Fruit fly (Drosophila melanogaster) whole organism, embryonic: ENCODE results near the gene PGAP2.

Source experiments
- CG10366 ChIP-seq: fragments of 200-800 bp; sonication (Bioruptor generic); IDR thresholded peaks from 2 replicates; pipeline ENCODE4 v1.3.6; 2022; ENCODE audit warnings: missing biosample characterization, missing genetic modification characterization
- CG11085 ChIP-seq: fragments of 200-800 bp; sonication (Bioruptor generic); IDR thresholded peaks from 2 replicates; pipeline ENCODE4 v1.3.6; 2022; ENCODE audit warnings: missing biosample characterization, missing genetic modification characterization
- CG11247 ChIP-seq: fragments of 200-800 bp; sonication (Bioruptor generic); IDR thresholded peaks from 2 replicates; pipeline ENCODE4 v1.3.6; 2022; ENCODE audit warnings: missing biosample characterization, missing genetic modification characterization
- CG11504 ChIP-seq: fragments of 200-800 bp; sonication (Bioruptor generic); optimal IDR thresholded peaks from 3 replicates; lab custom pipeline; 2019; ENCODE audit warnings: missing biosample characterization, mild to moderate bottlenecking, missing genetic modification characterization, moderate library complexity
- CG11560 ChIP-seq: fragments of 200-800 bp; sonication (Bioruptor generic); IDR thresholded peaks from 3 replicates; pipeline ENCODE4 v1.3.6; 2022; ENCODE audit warnings: missing biosample characterization, missing genetic modification characterization
- CG12104 ChIP-seq: fragments of 200-800 bp; sonication (Bioruptor generic); optimal IDR thresholded peaks from 3 replicates; lab custom pipeline; 2016; ENCODE audit warnings: missing biosample characterization, missing genetic modification characterization
- CG12769 ChIP-seq: fragments of 200-800 bp; sonication (Bioruptor generic); optimal IDR thresholded peaks from 2 replicates; lab custom pipeline; 2019; ENCODE audit warnings: missing biosample characterization, mild to moderate bottlenecking, missing genetic modification characterization, moderate library complexity
- CG13123 ChIP-seq: fragments of 200-800 bp; sonication (Bioruptor generic); optimal IDR thresholded peaks from 2 replicates; lab custom pipeline; 2016; ENCODE audit warnings: missing biosample characterization, missing genetic modification characterization
- CG13296 ChIP-seq: fragments of 200-800 bp; sonication (Bioruptor generic); optimal IDR thresholded peaks from 3 replicates; lab custom pipeline; 2018; ENCODE audit warnings: missing biosample characterization, mild to moderate bottlenecking, missing genetic modification characterization
- CG13624 ChIP-seq: fragments of 200-800 bp; sonication (Bioruptor generic); optimal IDR thresholded peaks from 2 replicates; lab custom pipeline; 2016; ENCODE audit warnings: missing biosample characterization, missing genetic modification characterization
- CG14710 ChIP-seq: fragments of 200-800 bp; sonication (Bioruptor generic); optimal IDR thresholded peaks from 3 replicates; lab custom pipeline; 2019; ENCODE audit warnings: missing biosample characterization, mild to moderate bottlenecking, missing genetic modification characterization, moderate library complexity
- CG15011 ChIP-seq: fragments of 200-800 bp; sonication (Bioruptor generic); optimal IDR thresholded peaks from 3 replicates; lab custom pipeline; 2018; ENCODE audit warnings: missing biosample characterization, mild to moderate bottlenecking, missing genetic modification characterization
- CG1602 ChIP-seq: fragments of 200-800 bp; sonication (Bioruptor generic); optimal IDR thresholded peaks from 3 replicates; lab custom pipeline; 2016; ENCODE audit warnings: missing biosample characterization, missing genetic modification characterization
- CG16779 ChIP-seq: fragments of 200-800 bp; sonication (Bioruptor generic); IDR thresholded peaks from 2 replicates; pipeline ENCODE4 v1.3.6; 2022; ENCODE audit warnings: missing biosample characterization, missing genetic modification characterization
- CG17385 ChIP-seq: fragments of 200-800 bp; sonication (Bioruptor generic); optimal IDR thresholded peaks from 3 replicates; lab custom pipeline; 2018; ENCODE audit warnings: missing biosample characterization, mild to moderate bottlenecking, missing genetic modification characterization
- CG17568 ChIP-seq: fragments of 200-800 bp; sonication (Bioruptor generic); optimal IDR thresholded peaks from 2 replicates; lab custom pipeline; 2018; ENCODE audit warnings: missing biosample characterization, mild to moderate bottlenecking, missing genetic modification characterization, moderate library complexity
- CG17829 ChIP-seq: fragments of 200-800 bp; optimal IDR thresholded peaks from 2 replicates; lab custom pipeline; 2019; ENCODE audit warnings: missing biosample characterization, mild to moderate bottlenecking, missing genetic modification characterization, moderate library complexity
- CG30403 ChIP-seq: fragments of 200-800 bp; sonication (Bioruptor generic); optimal IDR thresholded peaks from 3 replicates; lab custom pipeline; 2016; ENCODE audit warnings: missing biosample characterization, missing genetic modification characterization
- CG3407 ChIP-seq: fragments of 200-800 bp; sonication (Bioruptor generic); optimal IDR thresholded peaks from 2 replicates; lab custom pipeline; 2018; ENCODE audit warnings: missing biosample characterization, mild to moderate bottlenecking, missing genetic modification characterization
- CG3847 ChIP-seq: fragments of 200-800 bp; sonication (Bioruptor generic); IDR thresholded peaks from 2 replicates; pipeline ENCODE4 v1.3.6; 2022; ENCODE audit warnings: missing biosample characterization, missing genetic modification characterization
- CG4730 ChIP-seq: fragments of 200-800 bp; sonication (Bioruptor generic); IDR thresholded peaks from 2 replicates; pipeline ENCODE4 v1.3.6; 2022; ENCODE audit warnings: missing biosample characterization, missing genetic modification characterization
- CG7963 ChIP-seq: fragments of 200-800 bp; sonication (Bioruptor generic); IDR thresholded peaks from 3 replicates; pipeline ENCODE4 v1.3.6; 2022; ENCODE audit warnings: missing biosample characterization, missing genetic modification characterization; ENCODE audit not compliant: partially characterized antibody
- CG8089 ChIP-seq: fragments of 200-800 bp; sonication (Bioruptor generic); optimal IDR thresholded peaks from 3 replicates; lab custom pipeline; 2016; ENCODE audit warnings: missing biosample characterization, missing genetic modification characterization
- CG9215 ChIP-seq: fragments of 200-800 bp; sonication (Bioruptor generic); IDR thresholded peaks from 2 replicates; pipeline ENCODE4 v1.3.6; 2022; ENCODE audit warnings: missing biosample characterization, missing genetic modification characterization
- CG9437 ChIP-seq: fragments of 200-800 bp; sonication (Bioruptor generic); optimal IDR thresholded peaks from 2 replicates; lab custom pipeline; 2018; ENCODE audit warnings: missing biosample characterization, mild to moderate bottlenecking, missing genetic modification characterization
- CG9876 ChIP-seq: fragments of 200-800 bp; sonication (Bioruptor generic); optimal IDR thresholded peaks from 2 replicates; lab custom pipeline; 2016; ENCODE audit warnings: missing biosample characterization, missing genetic modification characterization
- Doc2 ChIP-seq: fragments of 200-800 bp; sonication (Bioruptor generic); IDR thresholded peaks from 2 replicates; pipeline ENCODE4 v1.3.6; 2022; ENCODE audit warnings: missing biosample characterization, missing genetic modification characterization
- E2f1 ChIP-seq: fragments of 200-800 bp; sonication (Bioruptor generic); IDR thresholded peaks from 2 replicates; pipeline ENCODE4 v1.3.6; 2022; ENCODE audit warnings: missing biosample characterization, missing genetic modification characterization
- Med ChIP-seq: fragments of 200-800 bp; sonication (Bioruptor generic); peaks from one replicate; lab custom pipeline; 2016; ENCODE audit warnings: missing biosample characterization, missing genetic modification characterization, mild to moderate bottlenecking, inconsistent platforms, moderate library complexity
- NfI ChIP-seq: fragments of 200-800 bp; sonication (Bioruptor generic); optimal IDR thresholded peaks from 3 replicates; lab custom pipeline; 2018; ENCODE audit warnings: missing biosample characterization, mild to moderate bottlenecking, missing genetic modification characterization, moderate library complexity
- Opbp ChIP-seq: fragments of 200-800 bp; sonication (Bioruptor generic); IDR thresholded peaks from 3 replicates; pipeline ENCODE4 v1.3.6; 2022; ENCODE audit warnings: missing biosample characterization, missing genetic modification characterization; ENCODE audit not compliant: partially characterized antibody
- Stat92E ChIP-seq, 3 experiments: fragments of >200 bp in 2 of 3; fragments of 200-800 bp in 1 of 3; sonication (Bioruptor generic) in 1 of 3; optimal IDR thresholded peaks; 2 replicates each; lab custom pipeline; 2017 to 2019; ENCODE audit warnings: missing biosample characterization in 3 of 3, missing genetic modification characterization in 3 of 3, mild to moderate bottlenecking in 1 of 3, moderate library complexity in 1 of 3
- amos ChIP-seq: fragments of 200-800 bp; sonication (Bioruptor generic); IDR thresholded peaks from 2 replicates; pipeline ENCODE4 v1.3.6; 2022; ENCODE audit warnings: missing biosample characterization, missing genetic modification characterization; ENCODE audit not compliant: partially characterized antibody
- ato ChIP-seq: fragments of 200-800 bp; sonication (Bioruptor generic); IDR thresholded peaks from 2 replicates; pipeline ENCODE4 v1.3.6; 2022; ENCODE audit warnings: missing biosample characterization, missing genetic modification characterization; ENCODE audit not compliant: partially characterized antibody
- corto ChIP-seq: fragments of 200-800 bp; sonication (Bioruptor generic); optimal IDR thresholded peaks from 2 replicates; lab custom pipeline; 2016; ENCODE audit warnings: missing biosample characterization, mild to moderate bottlenecking, missing genetic modification characterization, moderate library complexity
- crc ChIP-seq: fragments of 200-800 bp; sonication (Bioruptor generic); optimal IDR thresholded peaks from 2 replicates; lab custom pipeline; 2016; ENCODE audit warnings: missing biosample characterization, missing genetic modification characterization
- da ChIP-seq: fragments of 200-800 bp; sonication (Bioruptor generic); optimal IDR thresholded peaks from 2 replicates; lab custom pipeline; 2016; ENCODE audit warnings: missing biosample characterization, missing genetic modification characterization
- emc ChIP-seq: fragments of 200-800 bp; sonication (Bioruptor generic); optimal IDR thresholded peaks from 2 replicates; lab custom pipeline; 2016; ENCODE audit warnings: missing biosample characterization, missing genetic modification characterization
- eve ChIP-seq, 2 experiments: fragments of >200 bp; optimal IDR thresholded peaks; 2 replicates each; lab custom pipeline; 2017; ENCODE audit warnings: missing biosample characterization in 2 of 2, missing genetic modification characterization in 2 of 2
- gt ChIP-seq: fragments of 200-800 bp; sonication (Bioruptor generic); IDR thresholded peaks from 2 replicates; pipeline ENCODE4 v1.3.6; 2022; ENCODE audit warnings: missing biosample characterization, missing genetic modification characterization
- ham ChIP-seq: fragments of 200-800 bp; sonication (Bioruptor generic); IDR thresholded peaks from 2 replicates; pipeline ENCODE4 v1.3.6; 2022; ENCODE audit warnings: missing biosample characterization, missing genetic modification characterization
- hth ChIP-seq: fragments of >200 bp; optimal IDR thresholded peaks from 2 replicates; lab custom pipeline; 2017; ENCODE audit warnings: inconsistent platforms
- jigr1 ChIP-seq: fragments of 200-800 bp; sonication (Bioruptor generic); IDR thresholded peaks from 3 replicates; pipeline ENCODE4 v1.3.6; 2022; ENCODE audit warnings: missing biosample characterization, missing genetic modification characterization
- lmd ChIP-seq: fragments of 200-800 bp; sonication (Bioruptor generic); IDR thresholded peaks from 2 replicates; pipeline ENCODE4 v1.3.6; 2022; ENCODE audit warnings: missing biosample characterization, missing genetic modification characterization
- sna ChIP-seq: fragments of 200-800 bp; sonication (Bioruptor generic); IDR thresholded peaks from 2 replicates; pipeline ENCODE4 v1.3.6; 2022; ENCODE audit warnings: missing biosample characterization, missing genetic modification characterization; ENCODE audit not compliant: partially characterized antibody
- so ChIP-seq: fragments of 200-800 bp; sonication (Bioruptor generic); IDR thresholded peaks from 3 replicates; pipeline ENCODE4 v1.3.6; 2022; ENCODE audit warnings: missing biosample characterization, missing genetic modification characterization
- sug ChIP-seq: fragments of 200-800 bp; optimal IDR thresholded peaks from 2 replicates; lab custom pipeline; 2019; ENCODE audit warnings: missing biosample characterization, mild to moderate bottlenecking, missing genetic modification characterization, moderate library complexity
- tin ChIP-seq: fragments of 200-800 bp; sonication (Bioruptor generic); optimal IDR thresholded peaks from 3 replicates; lab custom pipeline; 2016; ENCODE audit warnings: missing biosample characterization, missing genetic modification characterization
- trh ChIP-seq: fragments of 200-800 bp; sonication (Bioruptor generic); optimal IDR thresholded peaks from 2 replicates; lab custom pipeline; 2016; ENCODE audit warnings: missing biosample characterization, missing genetic modification characterization
- zen ChIP-seq: fragments of 200-800 bp; sonication (Bioruptor generic); optimal IDR thresholded peaks from 3 replicates; lab custom pipeline; 2018; ENCODE audit warnings: missing biosample characterization, mild to moderate bottlenecking, missing genetic modification characterization, moderate library complexity

Gene PGAP2

DNA sequence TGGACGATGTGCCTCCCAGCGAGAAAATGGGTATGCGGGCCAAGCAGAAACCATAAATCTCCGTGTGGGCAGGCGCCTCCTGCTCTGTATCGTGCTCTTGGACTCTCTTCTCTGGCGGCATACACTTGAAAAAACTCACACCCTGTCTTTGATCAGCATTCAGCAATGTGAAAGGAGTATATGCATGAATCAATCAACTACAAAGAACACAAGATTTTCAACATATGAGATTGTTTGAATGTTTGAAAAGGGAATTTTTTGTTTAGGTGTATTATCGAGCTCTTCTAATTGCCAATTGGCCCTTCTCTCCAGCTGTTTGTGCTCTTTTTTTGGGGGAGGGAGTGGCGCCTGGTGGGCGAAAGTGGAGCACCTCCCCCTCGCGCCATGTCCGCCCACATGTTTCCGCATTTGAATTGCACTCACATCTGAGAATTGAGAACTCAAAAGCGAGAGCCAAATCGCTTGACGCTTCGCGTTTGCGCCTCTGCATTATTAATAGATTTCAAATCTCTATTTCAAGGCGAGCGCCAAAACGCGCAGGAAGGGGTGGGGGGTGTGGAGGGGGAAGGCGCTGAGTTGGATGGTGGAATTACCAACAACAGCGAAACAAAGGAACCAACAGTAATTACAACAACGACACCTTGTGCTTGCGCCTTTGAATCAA is 26.2 kb upstream of the PGAP2 start (continued):
- peak; percentile 75 for TF ChIP-seq CG9437 (GFP tag; lab: Kevin White, UChicago)
- TF ChIP-seq CG30403 (GFP tag; lab: Kevin White, UChicago), result peak; percentile 84
- peak; percentile 83 for TF ChIP-seq CG8089 (GFP tag; lab: Kevin White, UChicago)
- peak; percentile 93 for TF ChIP-seq lmd (GFP tag; lab: Robert Waterston, UW)
- peak; percentile 87 for TF ChIP-seq CG16779 (GFP tag; lab: Robert Waterston, UW)
- peak; percentile 59 for TF ChIP-seq CG15011 (GFP tag; lab: Kevin White, UChicago)
- peak; percentile 71 for TF ChIP-seq CG13123 (GFP tag; lab: Kevin White, UChicago)
- TF ChIP-seq CG10366 (GFP tag; lab: Robert Waterston, UW), result peak; percentile 92
- TF ChIP-seq jigr1 (GFP tag; lab: Robert Waterston, UW), result peak; percentile 62; the same call in 2 of the 3 replicates
- TF ChIP-seq CG9215 (GFP tag; lab: Robert Waterston, UW), result peak; percentile 72
- peak; percentile 84 for TF ChIP-seq CG17385 (GFP tag; lab: Kevin White, UChicago)
- TF ChIP-seq sug, result peak; percentile 75
- no peak for TF ChIP-seq eve (GFP tag; optimal IDR thresholded peaks at IDR 0.05; lab: Kevin White, UChicago)
- TF ChIP-seq CG12769, result peak; percentile 95
- TF ChIP-seq CG11504 (tag; lab: Kevin White, UChicago), result peak; percentile 88
- TF ChIP-seq tin (GFP tag; lab: Kevin White, UChicago), result peak; percentile 80
- TF ChIP-seq CG9876, result peak; percentile 72
- peak; percentile 28 for TF ChIP-seq zen (tag; lab: Kevin White, UChicago)
- peak; percentile 76 for TF ChIP-seq CG11085 (GFP tag; lab: Robert Waterston, UW)
- peak; percentile 78 for TF ChIP-seq CG3407 (GFP tag; lab: Kevin White, UChicago)
- peak; percentile 65; the same call in 1 of the 2 replicates for TF ChIP-seq gt (GFP tag; lab: Robert Waterston, UW)
- TF ChIP-seq CG13296, result peak; percentile 82
- TF ChIP-seq corto (GFP tag; lab: Kevin White, UChicago), result no peak
- peak; percentile 87 for TF ChIP-seq CG11247 (GFP tag; lab: Robert Waterston, UW)
- TF ChIP-seq so (GFP tag; lab: Robert Waterston, UW), result peak; percentile 91
- peak; percentile 83 for TF ChIP-seq CG3847 (GFP tag; lab: Robert Waterston, UW)
- peak; percentile 83 for TF ChIP-seq CG17829 (tag; lab: Kevin White, UChicago)
- peak; percentile 62 for TF ChIP-seq da (GFP tag; lab: Kevin White, UChicago)
- no peak for TF ChIP-seq Opbp (GFP tag; lab: Robert Waterston, UW)
- no peak for TF ChIP-seq hth
- no peak for TF ChIP-seq CG7963
- TF ChIP-seq ham, result peak; percentile 49; the same call in 1 of the 2 replicates
- peak; percentile 51 for TF ChIP-seq trh (GFP tag; lab: Kevin White, UChicago)
- no peak for TF ChIP-seq amos (GFP tag; lab: Robert Waterston, UW)
- TF ChIP-seq NfI (GFP tag; lab: Kevin White, UChicago), result peak; percentile 92
- TF ChIP-seq E2f1 (GFP tag; lab: Robert Waterston, UW), result peak; percentile 89
- TF ChIP-seq crc (GFP tag; lab: Kevin White, UChicago), result peak; percentile 85
- peak; percentile 80 for TF ChIP-seq emc (GFP tag; lab: Kevin White, UChicago)
- TF ChIP-seq CG13624 (GFP tag; lab: Kevin White, UChicago), result peak; percentile 86
- 0 out of 2 replicates have a peak, but pooled peaks have one; percentile 40 for TF ChIP-seq Doc2 (GFP tag; lab: Robert Waterston, UW)
- TF ChIP-seq Med (GFP tag; lab: Kevin White, UChicago), result peak; percentile 99
- no peak for TF ChIP-seq ato (GFP tag; lab: Robert Waterston, UW)
- TF ChIP-seq sna (GFP tag; lab: Robert Waterston, UW), result no peak
- no peak for TF ChIP-seq Stat92E (GFP tag; optimal IDR thresholded peaks at IDR 0.05; lab: Kevin White, UChicago)
- TF ChIP-seq CG1602, result peak; percentile 75
- peak; percentile 84 for TF ChIP-seq CG17568 (GFP tag; lab: Kevin White, UChicago)
- TF ChIP-seq CG12104 (GFP tag; lab: Kevin White, UChicago), result peak; percentile 64
- TF ChIP-seq CG14710, result peak; percentile 55
- peak; percentile 85 for TF ChIP-seq CG4730
- TF ChIP-seq CG11560, result peak; percentile 78
